Worm (Caenorhabditis elegans): ENCODE data around the gene srh-258.

DNA sequence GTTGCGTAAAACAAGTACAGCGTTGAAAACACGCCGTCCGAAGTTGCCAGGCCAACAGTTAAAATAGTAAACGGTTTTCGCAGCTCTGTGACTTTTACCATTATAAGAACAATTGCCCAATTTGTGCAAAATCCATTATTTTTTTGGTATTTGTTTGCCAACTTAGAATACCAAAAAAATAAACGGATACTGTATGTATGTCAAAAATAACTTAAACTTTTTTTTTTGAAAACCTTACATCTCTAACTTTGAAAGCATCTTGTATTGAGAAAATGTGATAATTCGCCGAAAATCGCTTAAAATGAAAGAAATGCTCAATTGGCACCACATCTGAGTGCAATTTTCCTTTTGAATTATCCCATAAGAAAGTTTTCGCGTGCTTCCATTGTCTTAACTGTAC is 6.2 kb upstream of the srh-258 start, which contains the start of gene fbxa-199:
- TF ChIP-seq nhr-11 (tag; optimal IDR thresholded peaks at IDR 0.05) (no peak), ceh-90 (tag; optimal IDR thresholded peaks at IDR 0.05) (no peak), nhr-12 (tag; optimal IDR thresholded peaks at IDR 0.05) (no peak), grh-1 (GFP tag; IDR thresholded peaks at IDR 0.05) (no peak), pqm-1 (tag; optimal IDR thresholded peaks at IDR 0.05) (no peak), mep-1 (tag; optimal IDR thresholded peaks at IDR 0.05) (no peak), elt-3 (tag; optimal IDR thresholded peaks at IDR 0.05) (no peak), snpc-4 (tag; optimal IDR thresholded peaks at IDR 0.05) (no peak), fkh-10 (GFP tag; optimal IDR thresholded peaks at IDR 0.05) (no peak), hlh-4 (tag; optimal IDR thresholded peaks at IDR 0.05) (no peak), nhr-28 (tag; optimal IDR thresholded peaks at IDR 0.05) (no peak), tbx-2 (tag; optimal IDR thresholded peaks at IDR 0.05) (no peak), zag-1 (tag; optimal IDR thresholded peaks at IDR 0.05) (no peak), dpl-1 (GFP tag; optimal IDR thresholded peaks at IDR 0.05) (no peak)
